Fruit fly (Drosophila melanogaster) whole organism, prepupa: ENCODE data around the gene wrd.
A peak's percentile ranks its signal among the peaks of the same experiment; 100 is the strongest.

Experiments
- Blimp-1 ChIP-seq: fragments of 200-800 bp; sonication (Bioruptor generic); optimal IDR thresholded peaks from 3 replicates; lab custom pipeline; 2017; ENCODE audit warnings: missing biosample characterization, missing genetic modification characterization, mild to moderate bottlenecking, moderate library complexity, missing genetic modification reagents
- CG11294 ChIP-seq: fragments of 200-800 bp; sonication (Bioruptor generic); IDR thresholded peaks from 2 replicates; pipeline ENCODE4 v1.3.6; 2022; ENCODE audit warnings: missing biosample characterization, missing genetic modification characterization
- CG11762 ChIP-seq: fragments of 200-800 bp; sonication (Bioruptor generic); optimal IDR thresholded peaks from 3 replicates; lab custom pipeline; 2016; ENCODE audit warnings: missing biosample characterization, missing genetic modification characterization; ENCODE audit not compliant: insufficient read depth
- CG34406 ChIP-seq: fragments of 200-800 bp; sonication (Bioruptor generic); optimal IDR thresholded peaks from 3 replicates; lab custom pipeline; 2016; ENCODE audit warnings: missing biosample characterization, missing genetic modification characterization
- CG6854 ChIP-seq: fragments of 200-800 bp; sonication (Bioruptor generic); optimal IDR thresholded peaks from 2 replicates; lab custom pipeline; 2017; ENCODE audit warnings: missing biosample characterization, mild to moderate bottlenecking, missing genetic modification characterization
- Gug ChIP-seq: fragments of 200-800 bp; sonication (Bioruptor generic); IDR thresholded peaks from 2 replicates; pipeline ENCODE4 v1.3.6; 2022; ENCODE audit warnings: missing biosample characterization, missing genetic modification characterization
- Lpt ChIP-seq: fragments of 200-800 bp; sonication (Bioruptor generic); optimal IDR thresholded peaks from 3 replicates; lab custom pipeline; 2016; ENCODE audit warnings: missing biosample characterization, missing genetic modification characterization
- fd59A ChIP-seq: fragments of 200-800 bp; sonication (Bioruptor generic); optimal IDR thresholded peaks from 2 replicates; lab custom pipeline; 2017; ENCODE audit warnings: missing biosample characterization, mild to moderate bottlenecking, missing genetic modification characterization, missing genetic modification reagents

dm6 chr3R:18146629-18147028 is 20.9 kb upstream of the wrd start:
- TF ChIP-seq Gug = no peak
- no peak for TF ChIP-seq CG11294 (GFP tag; lab: Robert Waterston, UW)
- TF ChIP-seq Blimp-1 (GFP tag; lab: Kevin White, UChicago) = no peak
- peak; percentile 1 for TF ChIP-seq fd59A (GFP tag; lab: Kevin White, UChicago)
- peak; percentile 28 for TF ChIP-seq Lpt (GFP tag; lab: Kevin White, UChicago)
- no peak for TF ChIP-seq CG11762 (GFP tag; lab: Kevin White, UChicago)
- TF ChIP-seq CG6854 (GFP tag; lab: Kevin White, UChicago) = peak; percentile 23
- peak; percentile 6 for TF ChIP-seq CG34406
